Worm (Caenorhabditis elegans) whole organism, early embryonic: ENCODE data around the gene C37H5.5.

Experiments used
- B0310.2 ChIP-seq: sonication (generic microtip); optimal IDR thresholded peaks from 2 replicates; lab custom pipeline; 2016; ENCODE audit warnings: mild to moderate bottlenecking, missing genetic modification characterization, missing compliant biosample characterization
- aly-1 ChIP-seq: sonication (generic microtip); optimal IDR thresholded peaks from 2 replicates; lab custom pipeline; 2016; ENCODE audit warnings: missing genetic modification characterization, missing compliant biosample characterization
- ama-1 ChIP-seq: fragments of 150-350 bp; optimal IDR thresholded peaks from 2 replicates; lab custom pipeline; 2014
- ceh-13 ChIP-seq: fragments of 200-800 bp; sonication (Bioruptor generic); optimal IDR thresholded peaks from 2 replicates; lab custom pipeline; 2018; ENCODE audit warnings: mild to moderate bottlenecking, missing genetic modification characterization, missing compliant biosample characterization
- ets-7 ChIP-seq: sonication (generic microtip); optimal IDR thresholded peaks from 2 replicates; lab custom pipeline; 2016; ENCODE audit warnings: missing genotype, missing genetic modification characterization, missing compliant biosample characterization
- flt-1 ChIP-seq: fragments of 200-800 bp; sonication (Bioruptor generic); IDR thresholded peaks from 2 replicates; pipeline ENCODE4 v1.3.6; 2022; ENCODE audit warnings: missing genetic modification characterization, missing compliant biosample characterization
- hmbx-1 ChIP-seq: sonication (generic microtip); optimal IDR thresholded peaks from 2 replicates; lab custom pipeline; 2016; ENCODE audit warnings: mild to moderate bottlenecking, missing genetic modification characterization, missing compliant biosample characterization
- pes-1 ChIP-seq: fragments of 200-800 bp; sonication (Bioruptor generic); IDR thresholded peaks from 2 replicates; pipeline ENCODE4 v1.3.6; 2022; ENCODE audit warnings: missing genetic modification reagents, missing genetic modification characterization, missing compliant biosample characterization
- scrt-1 ChIP-seq: fragments of 200-800 bp; sonication (Bioruptor generic); IDR thresholded peaks from 2 replicates; pipeline ENCODE4 v1.3.6; 2022; ENCODE audit warnings: missing genetic modification characterization, missing compliant biosample characterization
- tbx-11 ChIP-seq: fragments of 200-800 bp; sonication (Bioruptor generic); IDR thresholded peaks from 2 replicates; pipeline ENCODE4 v1.3.6; 2022; ENCODE audit warnings: missing genetic modification characterization, missing compliant biosample characterization
- tbx-37 ChIP-seq: fragments of 200-800 bp; sonication (Bioruptor generic); conservative IDR thresholded peaks from 2 replicates; pipeline ENCODE4 v1.3.6; 2022; ENCODE audit warnings: missing genetic modification reagents, missing genetic modification characterization, missing compliant biosample characterization
- tra-4 ChIP-seq: sonication (generic microtip); optimal IDR thresholded peaks from 2 replicates; lab custom pipeline; 2017; ENCODE audit warnings: missing genetic modification characterization, missing compliant biosample characterization

DNA sequence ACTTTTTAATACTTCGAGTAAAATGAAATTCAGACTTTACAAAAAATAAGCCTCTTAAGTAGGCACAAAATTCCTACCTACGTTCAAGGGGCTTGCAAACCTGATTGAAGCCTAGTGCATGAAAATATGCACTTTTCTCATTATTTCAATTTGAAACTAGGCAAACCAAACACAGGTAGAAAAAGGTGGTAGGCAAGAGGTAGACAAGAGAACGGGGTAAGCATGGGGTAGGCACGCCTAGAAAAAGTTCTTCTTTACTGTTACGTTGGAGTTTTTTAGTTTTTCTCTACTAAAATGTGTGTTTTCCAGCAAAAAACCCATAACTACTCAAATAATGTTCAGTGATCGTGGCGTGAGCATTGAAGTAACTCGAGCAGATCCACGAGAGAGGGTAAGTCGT lies 24.0 kb downstream of the C37H5.5 start, which contains the start of gene nex-4:
- TF ChIP-seq ama-1: no peak
- no peak for TF ChIP-seq flt-1 (GFP tag; lab: Robert Waterston, UW)
- TF ChIP-seq tbx-11 (GFP tag; lab: Robert Waterston, UW): no peak
- no peak for TF ChIP-seq pes-1
- no peak for TF ChIP-seq aly-1
- TF ChIP-seq ceh-13: no peak
- TF ChIP-seq tbx-37 (GFP tag; lab: Robert Waterston, UW): no peak
- TF ChIP-seq B0310.2 (tag; lab: Kevin White, UChicago): no peak
- no peak for TF ChIP-seq ets-7
- no peak for TF ChIP-seq tra-4 (tag; lab: Kevin White, UChicago)
- no peak for TF ChIP-seq hmbx-1
- no peak for TF ChIP-seq scrt-1 (GFP tag; lab: Robert Waterston, UW)
